Fruit fly (Drosophila melanogaster): Measurements from ENCODE around the gene CG9213.

Gene CG9213

dm6 chrX:15568353-15568982 is 5.9 kb downstream of the CG9213 start:
- TF ChIP-seq HHEX (GFP tag; optimal IDR thresholded peaks at IDR 0.05) (peak; percentile 22), CG3163 (GFP tag; optimal IDR thresholded peaks at IDR 0.05) (no peak), CG4707 (GFP tag; optimal IDR thresholded peaks at IDR 0.05) (peak; percentile 24), CG10209 (GFP tag; optimal IDR thresholded peaks at IDR 0.05) (no peak), gem (tag; optimal IDR thresholded peaks at IDR 0.05) (peak; percentile 8), CG12769 (tag; optimal IDR thresholded peaks at IDR 0.05) (no peak), CG17385 (GFP tag; optimal IDR thresholded peaks at IDR 0.05) (peak; percentile 59), CG17361 (GFP tag; IDR thresholded peaks at IDR 0.05) (peak; percentile 39; the same call in 2 of the 3 replicates), Gsc (GFP tag; IDR thresholded peaks at IDR 0.05) (no peak), CG14667 (GFP tag; IDR thresholded peaks at IDR 0.05) (no peak), CG18262 (tag; optimal IDR thresholded peaks at IDR 0.05) (peak; percentile 30), CG18476 (GFP tag; optimal IDR thresholded peaks at IDR 0.05) (no peak), sob (GFP tag; IDR thresholded peaks at IDR 0.05) (no peak), Dref (GFP tag; IDR thresholded peaks at IDR 0.05) (no peak), CG8281 (tag; optimal IDR thresholded peaks at IDR 0.05) (no peak), Lim3 (GFP tag; IDR thresholded peaks at IDR 0.05) (no peak), CG6689 (GFP tag; IDR thresholded peaks at IDR 0.05) (no peak), Med (GFP tag) (peak; percentile 57), CG4854 (GFP tag; optimal IDR thresholded peaks at IDR 0.05) (no peak), bowl (GFP tag; IDR thresholded peaks at IDR 0.05) (no peak), D19A (tag; optimal IDR thresholded peaks at IDR 0.05) (peak; percentile 94), CG6813 (GFP tag; optimal IDR thresholded peaks at IDR 0.05) (peak; percentile 5), chinmo (GFP tag; IDR thresholded peaks at IDR 0.05; ENCODE audit: partially characterized antibody) (no peak), CG2678 (tag; optimal IDR thresholded peaks at IDR 0.05) (peak; percentile 18), CG11695 (GFP tag; IDR thresholded peaks at IDR 0.05) (no peak), CG12659 (GFP tag; optimal IDR thresholded peaks at IDR 0.05) (peak; percentile 8), ci (GFP tag; IDR thresholded peaks at IDR 0.05) (0 out of 3 replicates have a peak, but pooled peaks have one; percentile 22), CG7556 (GFP tag; optimal IDR thresholded peaks at IDR 0.05) (no peak), eyg (GFP tag; optimal IDR thresholded peaks at IDR 0.05) (no peak), HmgD (GFP tag; optimal IDR thresholded peaks at IDR 0.05) (no peak), MTF-1 (GFP tag; optimal IDR thresholded peaks at IDR 0.05; ENCODE audit: borderline replicate concordance) (peak; percentile 18), amos (GFP tag; IDR thresholded peaks at IDR 0.05; ENCODE audit: partially characterized antibody) (no peak), bsh (GFP tag; optimal IDR thresholded peaks at IDR 0.05) (peak in 1 of 2 experiments; percentile 18), nom (GFP tag; optimal IDR thresholded peaks at IDR 0.05) (peak; percentile 1), CG11504 (tag; optimal IDR thresholded peaks at IDR 0.05) (peak; percentile 29), onecut (GFP tag; IDR thresholded peaks at IDR 0.05) (no peak), CG9727 (GFP tag; optimal IDR thresholded peaks at IDR 0.05) (peak; percentile 3), CG12071 (GFP tag; optimal IDR thresholded peaks at IDR 0.05) (peak; percentile 8), sens (GFP tag) (peak; percentile 76), CG34376 (GFP tag; optimal IDR thresholded peaks at IDR 0.05) (no peak), sima (GFP tag; optimal IDR thresholded peaks at IDR 0.05) (no peak), CG2116 (GFP tag; optimal IDR thresholded peaks at IDR 0.05) (no peak), CG8388 (GFP tag; optimal IDR thresholded peaks at IDR 0.05) (no peak)
